Worm (Caenorhabditis elegans) whole organism, L4/young adult: ENCODE results near the gene hrg-2.

ENCODE experiments used
- dao-5 ChIP-seq: sonication (generic microtip); optimal IDR thresholded peaks from 2 replicates; lab custom pipeline; 2016; ENCODE audit warnings: missing genotype, missing genetic modification characterization, moderate library complexity, missing compliant biosample characterization
- him-1 ChIP-seq: sonication (generic microtip); optimal IDR thresholded peaks from 2 replicates; lab custom pipeline; 2016; ENCODE audit warnings: missing genotype, missing genetic modification reagents, missing genetic modification characterization, missing compliant biosample characterization

DNA sequence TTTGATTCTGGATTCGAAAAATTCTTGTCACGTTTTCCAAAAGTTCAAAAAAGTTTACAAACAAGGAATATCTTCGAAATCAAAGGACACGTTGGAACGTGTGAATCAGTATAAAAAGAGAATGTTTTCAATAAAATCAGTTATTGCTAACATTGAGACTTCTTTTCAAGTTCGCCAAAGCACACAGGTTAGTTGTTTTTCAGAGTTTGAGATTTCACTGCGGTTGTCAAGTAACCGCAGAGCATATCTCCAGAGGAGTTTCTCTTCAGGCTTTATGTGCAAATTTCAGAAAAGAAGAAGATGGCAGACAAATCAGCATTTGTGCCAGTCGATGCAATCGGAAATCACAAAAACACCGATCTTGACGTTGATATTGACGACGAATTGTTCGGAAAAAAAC, 24.2 kb downstream of the hrg-2 start, which contains the start of gene K01D12.15:
- no peak for TF ChIP-seq dao-5 (tag; lab: Kevin White, UChicago)
- no peak for TF ChIP-seq him-1 (tag; lab: Kevin White, UChicago)
